Fruit fly (Drosophila melanogaster): Measurements from ENCODE around the gene mRpL45.

Gene mRpL45

DNA sequence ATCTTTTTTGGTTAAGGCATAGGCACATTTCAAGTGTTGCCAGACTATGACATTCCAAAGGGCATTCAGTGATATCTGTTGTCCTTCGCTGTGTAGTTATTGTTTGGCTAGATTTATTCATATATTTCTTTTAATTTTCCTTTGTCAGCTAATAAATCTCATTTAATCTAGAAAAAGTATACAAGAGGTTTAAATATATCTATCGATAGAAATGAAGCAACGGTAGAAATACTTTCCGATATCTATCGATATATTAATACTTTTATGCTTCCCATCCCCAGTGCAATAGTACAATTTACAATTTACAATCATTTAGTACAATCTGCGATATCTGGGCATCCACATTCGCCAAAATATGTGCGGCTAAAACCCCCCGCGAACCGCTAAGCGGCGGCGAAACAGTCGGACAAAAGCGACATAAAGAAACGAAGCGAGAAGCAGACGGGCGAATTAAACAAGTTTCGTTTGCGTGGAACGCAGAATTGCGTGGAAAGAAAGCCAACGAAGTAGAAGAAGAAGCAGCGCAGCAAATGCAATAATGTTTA lies 30.8 kb upstream of the mRpL45 start, which contains the start of gene Efa6:
Gene Efa6, plus strand, starts transcription at position 337 of the 545 bp plus-strand sequence.
- TF ChIP-seq CG13123 (GFP tag; optimal IDR thresholded peaks at IDR 0.05) (peak; percentile 34), sim (GFP tag; IDR thresholded peaks at IDR 0.05) (no peak), gfzf (GFP tag; optimal IDR thresholded peaks at IDR 0.05) (peak; percentile 22), abd-A (tag; optimal IDR thresholded peaks at IDR 0.05) (peak; percentile 76), CG3281 (GFP tag; optimal IDR thresholded peaks at IDR 0.05) (peak; percentile 25), schlank (tag; optimal IDR thresholded peaks at IDR 0.05) (peak; percentile 2), sd (tag; optimal IDR thresholded peaks at IDR 0.05) (peak; percentile 79), CG34224 (GFP tag; IDR thresholded peaks at IDR 0.05; ENCODE audit: partially characterized antibody) (peak; percentile 91; the same call in 2 of the 3 replicates), CG8290 (GFP tag; optimal IDR thresholded peaks at IDR 0.05) (peak; percentile 50), CG8290 (tag; optimal IDR thresholded peaks at IDR 0.05) (peak in 1 of 2 experiments; percentile 44), CG42726 (GFP tag; IDR thresholded peaks at IDR 0.05; ENCODE audit: partially characterized antibody) (peak; percentile 55; the same call in 1 of the 2 replicates), Pdp1 (GFP tag; optimal IDR thresholded peaks at IDR 0.05) (peak in 1 of 2 experiments; percentile 54), Oli (tag; optimal IDR thresholded peaks at IDR 0.05) (peak; percentile 11), CG6654 (GFP tag; optimal IDR thresholded peaks at IDR 0.05) (no peak), CG12391 (tag; optimal IDR thresholded peaks at IDR 0.05) (peak; percentile 65), Side (GFP tag; optimal IDR thresholded peaks at IDR 0.05) (no peak), Xbp1 (GFP tag; optimal IDR thresholded peaks at IDR 0.05) (peak; percentile 56), twi (tag; optimal IDR thresholded peaks at IDR 0.05) (no peak), Rfx (GFP tag; IDR thresholded peaks at IDR 0.05) (0 out of 2 replicates have a peak, but pooled peaks have one; percentile 30), CG10979 (tag; optimal IDR thresholded peaks at IDR 0.05) (peak; percentile 5), chn (GFP tag; optimal IDR thresholded peaks at IDR 0.05) (peak; percentile 19), CG2120 (GFP tag; optimal IDR thresholded peaks at IDR 0.05) (peak; percentile 73), grn (GFP tag; optimal IDR thresholded peaks at IDR 0.05) (peak; percentile 93), caup (GFP tag; optimal IDR thresholded peaks at IDR 0.05; ENCODE audit: severe bottlenecking) (peak; percentile 5), unc-4 (GFP tag; IDR thresholded peaks at IDR 0.05; ENCODE audit: partially characterized antibody) (peak; percentile 97), tll (GFP tag; optimal IDR thresholded peaks at IDR 0.05) (no peak), CG16813 (GFP tag; IDR thresholded peaks at IDR 0.05; ENCODE audit: partially characterized antibody) (peak; percentile 94), CG2116 (GFP tag; optimal IDR thresholded peaks at IDR 0.05) (peak; percentile 89), inv (GFP tag; IDR thresholded peaks at IDR 0.05; ENCODE audit: partially characterized antibody) (peak; percentile 93), CG33213 (GFP tag; optimal IDR thresholded peaks at IDR 0.05) (no peak), ase (GFP tag; IDR thresholded peaks at IDR 0.05) (no peak), zfh2 (GFP tag; optimal IDR thresholded peaks at IDR 0.05) (peak; percentile 33), Trl (optimal IDR thresholded peaks at IDR 0.05) (no peak), Trl (GFP tag; optimal IDR thresholded peaks at IDR 0.05) (peak; percentile 59), zen2 (GFP tag; IDR thresholded peaks at IDR 0.05; ENCODE audit: partially characterized antibody) (peak; percentile 77; the same call in 1 of the 3 replicates), CG6791 (GFP tag; IDR thresholded peaks at IDR 0.05; ENCODE audit: partially characterized antibody) (peak; percentile 87), CG7839 (tag; optimal IDR thresholded peaks at IDR 0.05) (peak; percentile 46), mld (GFP tag; IDR thresholded peaks at IDR 0.05; ENCODE audit: partially characterized antibody) (peak; percentile 86; the same call in 2 of the 3 replicates), GATAe (GFP tag; conservative IDR thresholded peaks at IDR 0.05) (no peak), CG2678 (tag; optimal IDR thresholded peaks at IDR 0.05) (peak; percentile 55), esg (GFP tag; conservative IDR thresholded peaks at IDR 0.05) (0 out of 2 replicates have a peak, but pooled peaks have one; percentile 7), Ets65A (GFP tag) (peak; percentile 92), chif (GFP tag; optimal IDR thresholded peaks at IDR 0.05) (peak in 1 of 2 experiments; percentile 14), Aef1 (GFP tag; IDR thresholded peaks at IDR 0.05) (no peak), CG17186 (GFP tag; optimal IDR thresholded peaks at IDR 0.05) (peak; percentile 46), bbx (GFP tag; IDR thresholded peaks at IDR 0.05; ENCODE audit: partially characterized antibody) (peak; percentile 86), CG34422 (GFP tag; IDR thresholded peaks at IDR 0.05) (no peak; the same call in 2 of the 3 replicates), CG9817 (tag; optimal IDR thresholded peaks at IDR 0.05) (peak; percentile 44)
